Worm (Caenorhabditis elegans) whole organism, young adult: ENCODE results near the gene Y57G11C.46.

Source experiments
- B0261.1 ChIP-seq: sonication (generic microtip); optimal IDR thresholded peaks from 2 replicates; lab custom pipeline; 2016; ENCODE audit warnings: mild to moderate bottlenecking, missing genetic modification characterization, moderate library complexity, missing compliant biosample characterization
- C17E4.6 ChIP-seq: fragments of 200-800 bp; sonication (Bioruptor generic); IDR thresholded peaks from 2 replicates; pipeline ENCODE4 v1.3.6; 2022; ENCODE audit warnings: missing genetic modification reagents, missing genetic modification characterization, missing compliant biosample characterization
- D2030.7 ChIP-seq: fragments of 200-800 bp; sonication (Bioruptor generic); IDR thresholded peaks from 2 replicates; pipeline ENCODE4 v1.3.6; 2022; ENCODE audit warnings: missing genetic modification reagents, missing genetic modification characterization, missing compliant biosample characterization
- F22D6.2 ChIP-seq: sonication (generic microtip); optimal IDR thresholded peaks from 2 replicates; lab custom pipeline; 2016; ENCODE audit warnings: mild to moderate bottlenecking, missing genetic modification characterization, missing compliant biosample characterization
- F23B12.7 ChIP-seq: sonication (generic microtip); optimal IDR thresholded peaks from 2 replicates; lab custom pipeline; 2017; ENCODE audit warnings: missing genetic modification characterization, mild to moderate bottlenecking, missing compliant biosample characterization, antibody characterized with exemption, moderate library complexity; ENCODE audit not compliant: insufficient read depth
- F33H1.4 ChIP-seq: fragments of 200-800 bp; sonication (Bioruptor generic); IDR thresholded peaks from 2 replicates; pipeline ENCODE4 v1.3.6; 2022; ENCODE audit warnings: missing genetic modification reagents, missing genetic modification characterization, missing compliant biosample characterization
- F52B5.7 ChIP-seq: sonication (generic microtip); optimal IDR thresholded peaks from 2 replicates; lab custom pipeline; 2016; ENCODE audit warnings: mild to moderate bottlenecking, missing genetic modification characterization, missing compliant biosample characterization
- K11D2.4 ChIP-seq: fragments of 200-800 bp; sonication (Bioruptor generic); IDR thresholded peaks from 2 replicates; pipeline ENCODE4 v1.3.6; 2022; ENCODE audit warnings: missing genetic modification reagents, missing genetic modification characterization, missing compliant biosample characterization
- T26A5.8 ChIP-seq: sonication (generic microtip); optimal IDR thresholded peaks from 2 replicates; lab custom pipeline; 2016; ENCODE audit warnings: missing genetic modification characterization, missing compliant biosample characterization
- aptf-2 ChIP-seq: fragments of 200-800 bp; sonication (Bioruptor generic); conservative IDR thresholded peaks from 2 replicates; pipeline ENCODE4 v1.3.6; 2022; ENCODE audit warnings: missing genetic modification reagents, missing genetic modification characterization, missing compliant biosample characterization
- aptf-3 ChIP-seq: fragments of 200-800 bp; sonication (Bioruptor generic); IDR thresholded peaks from 2 replicates; pipeline ENCODE4 v1.3.6; 2022; ENCODE audit warnings: missing genetic modification characterization, missing compliant biosample characterization
- attf-5 ChIP-seq: fragments of 200-800 bp; sonication (Bioruptor generic); optimal IDR thresholded peaks from 2 replicates; lab custom pipeline; 2018; ENCODE audit warnings: mild to moderate bottlenecking, missing genetic modification characterization, missing compliant biosample characterization
- attf-6 ChIP-seq: fragments of 200-800 bp; sonication (Bioruptor generic); IDR thresholded peaks from 2 replicates; pipeline ENCODE4 v1.3.6; 2022; ENCODE audit warnings: missing genetic modification reagents, missing genetic modification characterization, missing compliant biosample characterization
- die-1 ChIP-seq: sonication (generic microtip); optimal IDR thresholded peaks from 2 replicates; lab custom pipeline; 2016; ENCODE audit warnings: missing genotype, mild to moderate bottlenecking, missing genetic modification characterization, missing compliant biosample characterization
- dpl-1 ChIP-seq: fragments of 150-350 bp; optimal IDR thresholded peaks from 2 replicates; lab custom pipeline; 2014; ENCODE audit warnings: missing biosample characterization, missing genetic modification reagents, missing genetic modification characterization
- efl-1 ChIP-seq: fragments of 150-350 bp; optimal IDR thresholded peaks from 2 replicates; lab custom pipeline; 2014; ENCODE audit warnings: missing biosample characterization, missing genetic modification reagents, missing genetic modification characterization
- egl-18 ChIP-seq: fragments of 200-800 bp; sonication (Bioruptor generic); IDR thresholded peaks from 2 replicates; pipeline ENCODE4 v1.3.6; 2022; ENCODE audit warnings: missing genetic modification reagents, missing genetic modification characterization, missing compliant biosample characterization
- egrh-3 ChIP-seq: fragments of 200-800 bp; sonication (Bioruptor generic); IDR thresholded peaks from 2 replicates; pipeline ENCODE4 v1.3.6; 2022; ENCODE audit warnings: missing genetic modification reagents, missing genetic modification characterization, missing compliant biosample characterization
- fkh-3 ChIP-seq: sonication (generic microtip); optimal IDR thresholded peaks from 2 replicates; lab custom pipeline; 2016; ENCODE audit warnings: mild to moderate bottlenecking, missing genetic modification characterization, missing compliant biosample characterization
- him-1 ChIP-seq: sonication (generic microtip); optimal IDR thresholded peaks from 2 replicates; lab custom pipeline; 2016; ENCODE audit warnings: missing genotype, missing genetic modification reagents, missing genetic modification characterization, missing compliant biosample characterization
- hmg-1.2 ChIP-seq: fragments of 200-800 bp; sonication (Bioruptor generic); IDR thresholded peaks from 2 replicates; pipeline ENCODE4 v1.3.6; 2022; ENCODE audit warnings: missing genetic modification reagents, missing genetic modification characterization, missing compliant biosample characterization
- let-526 ChIP-seq: fragments of 200-800 bp; sonication (Bioruptor generic); IDR thresholded peaks from 2 replicates; pipeline ENCODE4 v1.3.6; 2022; ENCODE audit warnings: missing genetic modification reagents, missing genetic modification characterization, missing compliant biosample characterization
- let-607 ChIP-seq, 2 experiments: fragments of 200-800 bp in 1 of 2; sonication (Bioruptor generic) in 1 of 2; sonication (generic microtip) in 1 of 2; optimal IDR thresholded peaks; 2 replicates each; lab custom pipeline; 2016 to 2018; ENCODE audit warnings: mild to moderate bottlenecking in 2 of 2, missing compliant biosample characterization in 2 of 2, missing genetic modification characterization in 2 of 2, moderate library complexity in 2 of 2, missing genotype in 1 of 2
- lin-35 ChIP-seq, 3 experiments: fragments of 150-350 bp in 2 of 3; sonication (generic microtip) in 1 of 3; optimal IDR thresholded peaks; 2 replicates each; lab custom pipeline; 2014 to 2018; ENCODE audit warnings: missing biosample characterization in 3 of 3, missing genetic modification characterization in 3 of 3, missing genetic modification reagents in 3 of 3
- lin-54 ChIP-seq: fragments of 200-800 bp; sonication (Bioruptor generic); optimal IDR thresholded peaks from 2 replicates; lab custom pipeline; 2018; ENCODE audit warnings: mild to moderate bottlenecking, missing genetic modification characterization, missing compliant biosample characterization
- lir-1 ChIP-seq: fragments of 200-800 bp; sonication (Bioruptor generic); conservative IDR thresholded peaks from 2 replicates; pipeline ENCODE4 v1.3.6; 2022; ENCODE audit warnings: missing genetic modification reagents, missing genetic modification characterization, missing compliant biosample characterization
- madf-10 ChIP-seq: sonication (generic microtip); optimal IDR thresholded peaks from 2 replicates; lab custom pipeline; 2016; ENCODE audit warnings: mild to moderate bottlenecking, missing genetic modification characterization, missing compliant biosample characterization
- madf-6 ChIP-seq: fragments of 200-800 bp; sonication (Bioruptor generic); IDR thresholded peaks from 2 replicates; pipeline ENCODE4 v1.3.6; 2022; ENCODE audit warnings: missing genetic modification reagents, missing genetic modification characterization, missing compliant biosample characterization
- madf-8 ChIP-seq: fragments of 200-800 bp; sonication (Bioruptor generic); conservative IDR thresholded peaks from 2 replicates; pipeline ENCODE4 v1.3.6; 2022; ENCODE audit warnings: missing genetic modification reagents, missing genetic modification characterization, missing compliant biosample characterization
- mcd-1 ChIP-seq: fragments of 200-800 bp; sonication (Bioruptor generic); IDR thresholded peaks from 2 replicates; pipeline ENCODE4 v1.3.6; 2022; ENCODE audit warnings: missing genetic modification reagents, missing genetic modification characterization, missing compliant biosample characterization
- mxl-1 ChIP-seq: sonication (generic microtip); optimal IDR thresholded peaks from 2 replicates; lab custom pipeline; 2016; ENCODE audit warnings: missing genetic modification characterization, missing compliant biosample characterization
- nhr-27 ChIP-seq: fragments of 200-800 bp; sonication (Bioruptor generic); optimal IDR thresholded peaks from 2 replicates; lab custom pipeline; 2018; ENCODE audit warnings: mild to moderate bottlenecking, missing genetic modification characterization, moderate library complexity, missing compliant biosample characterization
- pha-4 ChIP-seq: fragments of 150-350 bp; sonication (generic microtip); optimal IDR thresholded peaks from 2 replicates; lab custom pipeline; 2014; ENCODE audit warnings: missing biosample characterization, missing genetic modification reagents, missing genetic modification characterization
- rcor-1 ChIP-seq: fragments of 200-800 bp; sonication (Bioruptor generic); IDR thresholded peaks from 2 replicates; pipeline ENCODE4 v1.3.6; 2022; ENCODE audit warnings: missing genetic modification reagents, missing genetic modification characterization, missing compliant biosample characterization
- snpc-1.1 ChIP-seq: sonication (generic microtip); optimal IDR thresholded peaks from 2 replicates; lab custom pipeline; 2017; ENCODE audit warnings: missing genetic modification characterization, mild to moderate bottlenecking, missing compliant biosample characterization, antibody characterized with exemption, moderate library complexity, missing genotype, missing genetic modification reagents; ENCODE audit not compliant: insufficient read depth
- snpc-1.3 ChIP-seq: sonication (generic microtip); optimal IDR thresholded peaks from 2 replicates; lab custom pipeline; 2017; ENCODE audit warnings: missing genetic modification characterization, mild to moderate bottlenecking, missing compliant biosample characterization, antibody characterized with exemption, moderate library complexity, missing genotype, missing genetic modification reagents; ENCODE audit not compliant: insufficient read depth
- snpc-4 ChIP-seq, 5 experiments: fragments of 150-350 bp in 1 of 5; sonication (generic microtip) in 4 of 5; optimal IDR thresholded peaks; 2 replicates each; lab custom pipeline; 2014 to 2018; ENCODE audit warnings: missing genetic modification characterization in 5 of 5, missing biosample characterization in 3 of 5, antibody characterized with exemption in 2 of 5, mild to moderate bottlenecking in 2 of 5, missing compliant biosample characterization in 2 of 5, missing genotype in 2 of 5, moderate library complexity in 2 of 5, missing genetic modification reagents in 1 of 5
- tbp1 ChIP-seq: fragments of 200-800 bp; sonication (Bioruptor generic); optimal IDR thresholded peaks from 2 replicates; lab custom pipeline; 2018; ENCODE audit warnings: mild to moderate bottlenecking, missing genetic modification characterization, missing compliant biosample characterization
- zfh-2 ChIP-seq: fragments of 200-800 bp; sonication (Bioruptor generic); conservative IDR thresholded peaks from 2 replicates; pipeline ENCODE4 v1.3.6; 2022; ENCODE audit warnings: missing genetic modification reagents, missing genetic modification characterization, missing compliant biosample characterization
- ztf-18 ChIP-seq: sonication (generic microtip); optimal IDR thresholded peaks from 2 replicates; lab custom pipeline; 2016; ENCODE audit warnings: missing genotype, mild to moderate bottlenecking, missing genetic modification characterization, missing compliant biosample characterization
- ztf-22 ChIP-seq: fragments of 200-800 bp; sonication (Bioruptor generic); optimal IDR thresholded peaks from 2 replicates; lab custom pipeline; 2018; ENCODE audit warnings: mild to moderate bottlenecking, missing genetic modification characterization, moderate library complexity, missing compliant biosample characterization
- ztf-26 ChIP-seq: sonication (generic microtip); optimal IDR thresholded peaks from 2 replicates; lab custom pipeline; 2017; ENCODE audit warnings: missing genetic modification characterization, missing compliant biosample characterization
- ztf-3 ChIP-seq: fragments of 200-800 bp; sonication (Bioruptor generic); optimal IDR thresholded peaks from 2 replicates; lab custom pipeline; 2018; ENCODE audit warnings: mild to moderate bottlenecking, missing genetic modification characterization, missing compliant biosample characterization

Gene Y57G11C.46

ce11 chrIV:14793900-14794624, 22.1 kb downstream of the Y57G11C.46 start (continued):
- peak; percentile 75 to 88 for TF ChIP-seq let-607 (tag; optimal IDR thresholded peaks at IDR 0.05; lab: Kevin White, UChicago)
- TF ChIP-seq T26A5.8, result no peak
- TF ChIP-seq fkh-3, result no peak
- TF ChIP-seq B0261.1 (tag; lab: Kevin White, UChicago), result no peak
- peak; percentile 51; the same call in 1 of the 2 replicates for TF ChIP-seq zfh-2 (GFP tag; lab: Robert Waterston, UW)
- peak; percentile 43 for TF ChIP-seq ztf-26
- no peak for TF ChIP-seq mxl-1
- no peak for TF ChIP-seq him-1 (tag; lab: Kevin White, UChicago)
- TF ChIP-seq nhr-27, result no peak
- TF ChIP-seq egrh-3 (GFP tag; lab: Robert Waterston, UW), result 0 out of 2 replicates have a peak, but pooled peaks have one; percentile 10
- peak in 1 of 3 experiments; percentile 13 for TF ChIP-seq lin-35 (GFP tag; optimal IDR thresholded peaks at IDR 0.05; lab: Kevin White, UChicago)
- no peak for TF ChIP-seq attf-6 (GFP tag; lab: Robert Waterston, UW)
- no peak for TF ChIP-seq snpc-1.3
- no peak for TF ChIP-seq F33H1.4

ce11 chrIV:14792602-14793232, 23.5 kb downstream of the Y57G11C.46 start, which contains the start of gene gdi-1:
gdi-1 (minus strand) TSS chrIV:14792887.
- TF ChIP-seq dpl-1 (GFP tag; lab: Kevin White, UChicago) (peak; percentile 20), lin-54 (GFP tag; lab: Kevin White, UChicago) (no peak), snpc-1.1 (peak; percentile 9), aptf-3 (GFP tag; lab: Robert Waterston, UW) (no peak), ztf-3 (GFP tag; lab: Kevin White, UChicago) (no peak), egl-18 (GFP tag; lab: Robert Waterston, UW) (no peak), fkh-3 (no peak), snpc-1.3 (peak; percentile 4), ztf-18 (tag; lab: Kevin White, UChicago) (peak; percentile 13), attf-6 (GFP tag; lab: Robert Waterston, UW) (peak; percentile 65; the same call in 1 of the 2 replicates), attf-5 (GFP tag; lab: Kevin White, UChicago) (no peak), let-607 (tag; optimal IDR thresholded peaks at IDR 0.05; lab: Kevin White, UChicago) (no peak), rcor-1 (GFP tag; lab: Robert Waterston, UW) (no peak), madf-6 (GFP tag; lab: Robert Waterston, UW) (peak; percentile 36; the same call in 1 of the 2 replicates), F23B12.7 (tag; lab: Kevin White, UChicago) (no peak), C17E4.6 (GFP tag; lab: Robert Waterston, UW) (no peak), snpc-4 (GFP tag; optimal IDR thresholded peaks at IDR 0.05; lab: Kevin White, UChicago) (no peak), snpc-4 (tag; optimal IDR thresholded peaks at IDR 0.05; lab: Kevin White, UChicago) (peak in 1 of 4 experiments; percentile 72), D2030.7 (GFP tag; lab: Robert Waterston, UW) (no peak), F33H1.4 (no peak), ztf-22 (GFP tag; lab: Kevin White, UChicago) (no peak), efl-1 (peak; percentile 43)
- TF ChIP-seq, all 124 proteins: peak for 8

- TF ChIP-seq tbp1 (GFP tag; lab: Kevin White, UChicago), result peak; percentile 35
- no peak for TF ChIP-seq lir-1 (GFP tag; lab: Robert Waterston, UW)
- TF ChIP-seq let-526 (GFP tag; lab: Robert Waterston, UW), result no peak
- no peak for TF ChIP-seq madf-10 (tag; lab: Kevin White, UChicago)
- TF ChIP-seq F52B5.7 (tag; lab: Kevin White, UChicago), result no peak
- TF ChIP-seq madf-8, result no peak; the same call in 1 of the 2 replicates
- TF ChIP-seq ztf-22 (GFP tag; lab: Kevin White, UChicago), result no peak
- TF ChIP-seq mcd-1, result no peak
- TF ChIP-seq pha-4, result no peak
- peak; percentile 35 for TF ChIP-seq die-1 (tag; lab: Kevin White, UChicago)
- no peak for TF ChIP-seq K11D2.4 (GFP tag; lab: Robert Waterston, UW)
- TF ChIP-seq hmg-1.2 (GFP tag; lab: Robert Waterston, UW), result peak; percentile 10; the same call in 1 of the 2 replicates
- TF ChIP-seq F22D6.2, result no peak
- TF ChIP-seq aptf-2 (GFP tag; lab: Robert Waterston, UW), result no peak
Measured at ce11 chrIV:14790579-14790978, 25.6 kb downstream of the Y57G11C.46 start.
